Worm (Caenorhabditis elegans) whole organism, L4 larva: ENCODE measurements around the gene R09B5.11.

Source experiments
- cey-2 ChIP-seq: sonication (generic microtip); optimal IDR thresholded peaks from 3 replicates; lab custom pipeline; 2017; ENCODE audit warnings: missing genetic modification characterization, mild to moderate bottlenecking, missing compliant biosample characterization, antibody characterized with exemption, borderline replicate concordance; ENCODE audit not compliant: insufficient read depth
- dve-1 ChIP-seq: sonication (generic microtip); optimal IDR thresholded peaks from 2 replicates; lab custom pipeline; 2017; ENCODE audit warnings: antibody characterized with exemption, mild to moderate bottlenecking, missing genetic modification characterization, missing compliant biosample characterization; ENCODE audit not compliant: insufficient read depth
- lsy-2 ChIP-seq, 2 experiments: fragments of 150-350 bp in 1 of 2; sonication (generic microtip) in 1 of 2; optimal IDR thresholded peaks; 2 replicates each; lab custom pipeline; 2014 to 2017; ENCODE audit warnings: missing biosample characterization in 2 of 2, missing genetic modification characterization in 2 of 2
- nhr-11 ChIP-seq: fragments of 150-350 bp; optimal IDR thresholded peaks from 2 replicates; lab custom pipeline; 2014; ENCODE audit warnings: missing biosample characterization, missing genetic modification characterization
- nhr-237 ChIP-seq: sonication (generic microtip); optimal IDR thresholded peaks from 2 replicates; lab custom pipeline; 2017; ENCODE audit warnings: missing biosample characterization, missing genetic modification characterization
- nhr-41 ChIP-seq: fragments of 200-800 bp; sonication (Bioruptor generic); IDR thresholded peaks from 2 replicates; pipeline ENCODE4 v1.3.6; 2022; ENCODE audit warnings: missing genetic modification reagents, missing genetic modification characterization, missing compliant biosample characterization
- snpc-4 ChIP-seq: fragments of 150-350 bp; optimal IDR thresholded peaks from 2 replicates; lab custom pipeline; 2014; ENCODE audit warnings: missing biosample characterization, missing genetic modification characterization
- zfp-3 ChIP-seq: fragments of 200-800 bp; sonication (Bioruptor generic); conservative IDR thresholded peaks from 2 replicates; pipeline ENCODE4 v1.3.6; 2022; ENCODE audit warnings: missing genetic modification reagents, missing genetic modification characterization, missing compliant biosample characterization

DNA sequence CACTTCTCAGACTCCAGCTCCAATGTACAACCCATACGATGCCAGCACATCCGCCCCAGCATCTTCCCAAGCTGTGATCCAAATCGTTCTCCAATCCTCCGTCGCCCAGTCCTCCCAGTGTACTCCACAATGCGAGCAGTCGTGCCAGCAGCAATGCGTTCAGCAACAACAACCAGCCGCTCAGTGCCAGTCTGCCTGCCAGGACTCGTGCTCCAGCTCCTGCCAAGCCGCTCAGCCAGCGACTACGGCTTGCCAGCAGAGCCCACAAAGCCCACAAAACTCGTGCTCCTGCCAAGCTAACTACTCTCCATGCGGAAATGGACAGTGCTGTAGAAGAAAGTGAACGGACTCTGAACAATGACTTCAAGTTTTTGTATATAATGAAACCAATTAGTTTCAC lies 26.9 kb downstream of the R09B5.11 start:
- TF ChIP-seq zfp-3 (GFP tag; lab: Robert Waterston, UW) (no peak), nhr-41 (GFP tag; lab: Robert Waterston, UW) (no peak), cey-2 (no peak), nhr-11 (no peak), lsy-2 (tag; optimal IDR thresholded peaks at IDR 0.05; lab: Kevin White, UChicago) (no peak), dve-1 (no peak), nhr-237 (tag; lab: Kevin White, UChicago) (no peak), snpc-4 (no peak)
